Fruit fly (Drosophila melanogaster): ENCODE measurements around the gene Dmtn.
A peak's percentile ranks its signal among the peaks of the same experiment; 100 is the strongest.

Gene Dmtn

DNA sequence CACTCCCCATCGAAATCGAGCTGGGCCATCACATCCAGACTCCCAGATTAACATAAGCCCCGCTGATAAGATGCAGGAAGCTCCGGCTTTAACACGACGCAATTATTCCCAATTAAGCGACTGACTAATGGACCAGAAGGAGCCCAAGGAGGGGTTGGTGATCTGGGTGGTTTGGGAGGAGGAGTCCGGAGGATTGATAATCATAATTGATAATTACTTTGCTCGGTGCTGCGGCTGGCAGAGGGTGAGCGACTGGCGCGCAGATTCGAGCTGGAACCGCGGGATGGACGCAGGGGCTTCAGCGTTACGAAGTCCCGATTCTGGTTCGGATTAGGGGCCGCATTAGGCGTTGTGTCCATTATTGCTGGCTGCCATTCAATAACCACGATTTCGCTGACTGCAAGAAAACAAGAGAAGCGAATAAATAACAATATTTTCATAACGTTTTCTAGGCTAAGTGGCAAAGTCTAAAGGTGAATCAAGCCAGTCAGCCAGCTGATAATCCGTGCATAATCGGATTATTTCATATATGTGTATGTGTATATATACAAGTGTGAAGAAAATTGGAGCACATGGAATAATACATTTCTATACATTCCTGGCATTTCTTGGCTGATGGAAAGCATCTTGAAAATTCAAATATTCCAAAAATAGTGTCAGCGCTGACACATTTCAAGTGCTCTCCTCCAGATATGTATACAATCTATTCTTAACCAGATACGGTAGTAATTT lies 12.0 kb downstream of the Dmtn start:
- TF ChIP-seq Vsx2 (GFP tag; optimal IDR thresholded peaks at IDR 0.05; ENCODE audit: partially characterized antibody) (no peak), Dfd (GFP tag; optimal IDR thresholded peaks at IDR 0.05) (no peak), br (GFP tag; optimal IDR thresholded peaks at IDR 0.05) (no peak), sv (GFP tag; optimal IDR thresholded peaks at IDR 0.05) (no peak), jim (GFP tag; optimal IDR thresholded peaks at IDR 0.05) (no peak), CG32264 (GFP tag; optimal IDR thresholded peaks at IDR 0.05) (no peak), usp (GFP tag; optimal IDR thresholded peaks at IDR 0.05) (no peak)

DNA sequence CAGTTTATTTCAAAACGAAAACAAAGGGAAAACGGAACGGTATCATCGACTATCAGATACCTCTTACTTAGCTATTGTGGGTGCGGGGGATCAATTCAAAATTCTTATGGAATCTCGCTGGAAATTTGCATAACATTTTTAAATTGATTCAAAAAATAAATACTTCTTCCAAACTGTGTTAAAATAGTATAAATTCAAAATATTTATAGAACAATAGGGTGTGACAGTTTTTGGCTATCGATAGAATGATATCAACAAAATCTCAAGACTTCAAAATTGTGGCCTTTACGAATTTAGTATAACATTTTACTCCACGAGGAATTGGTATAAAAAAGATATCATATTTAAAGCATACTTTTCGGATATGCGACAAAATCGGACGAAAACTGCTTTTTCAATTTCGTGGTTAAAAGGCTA lies 17.3 kb downstream of the Dmtn start:
- TF ChIP-seq sage (GFP tag; optimal IDR thresholded peaks at IDR 0.05) (peak; percentile 4), CrebA (GFP tag; optimal IDR thresholded peaks at IDR 0.05; ENCODE audit: borderline replicate concordance) (no peak), HLH106 (tag; optimal IDR thresholded peaks at IDR 0.05) (no peak), CG32264 (GFP tag; optimal IDR thresholded peaks at IDR 0.05) (no peak), Myc (optimal IDR thresholded peaks at IDR 0.05) (peak; percentile 20), foxo (GFP tag; optimal IDR thresholded peaks at IDR 0.05) (peak in 1 of 2 experiments; percentile 7), fru (GFP tag; optimal IDR thresholded peaks at IDR 0.05) (no peak), psq (GFP tag; optimal IDR thresholded peaks at IDR 0.05) (no peak), sv (GFP tag; optimal IDR thresholded peaks at IDR 0.05) (no peak), br (GFP tag; optimal IDR thresholded peaks at IDR 0.05) (no peak), Hnf4 (GFP tag; optimal IDR thresholded peaks at IDR 0.05) (peak; percentile 0)

DNA sequence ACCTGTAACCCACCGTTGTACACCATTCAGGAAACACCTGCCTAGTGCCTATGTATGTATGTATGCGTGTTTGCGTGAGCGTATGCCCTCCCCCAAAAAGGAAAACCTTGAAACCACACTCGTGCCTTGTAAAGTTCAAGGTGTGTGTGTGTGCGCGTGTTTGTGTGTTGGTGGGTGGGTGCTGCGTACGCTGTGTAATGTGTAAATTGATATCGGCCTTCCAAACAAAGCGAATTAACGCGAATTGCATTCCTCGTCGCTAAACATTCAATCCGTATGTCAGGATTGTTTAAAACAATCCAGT lies 22.3 kb downstream of the Dmtn start:
- TF ChIP-seq ey (GFP tag; optimal IDR thresholded peaks at IDR 0.05), result no peak

DNA sequence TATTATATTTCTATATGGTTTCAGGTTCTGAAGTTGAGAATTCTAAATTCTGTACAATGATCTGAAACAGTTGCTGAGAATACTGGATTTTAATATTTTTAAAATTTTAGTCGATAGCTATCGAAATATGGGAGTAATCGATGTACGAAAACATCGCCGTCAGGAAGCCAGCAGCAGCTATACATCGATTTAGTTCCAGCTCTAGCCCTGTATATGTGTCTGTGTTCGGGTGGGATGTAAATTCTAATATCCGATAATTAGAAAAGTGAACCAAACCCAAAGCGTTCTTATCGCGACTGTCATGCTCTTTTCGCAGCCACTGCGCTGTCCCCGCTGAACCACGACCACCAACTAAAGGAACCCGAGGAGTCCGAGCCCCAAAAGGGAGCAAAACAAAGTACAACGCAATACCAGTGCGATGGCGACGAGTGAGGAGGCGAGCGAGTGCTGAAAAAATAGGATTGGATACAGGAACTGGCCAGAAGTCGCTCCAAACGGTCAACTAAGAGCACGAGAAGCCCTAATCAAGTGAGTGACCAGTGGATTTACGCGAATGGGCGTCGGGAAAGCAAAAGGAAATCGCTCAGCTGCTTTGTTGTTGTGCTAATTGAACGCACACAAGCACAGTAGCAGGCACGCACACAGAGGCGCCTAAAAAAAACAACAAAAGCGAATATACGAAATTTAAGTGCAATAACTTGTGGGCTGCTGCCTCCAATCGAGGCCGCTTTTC lies 22.8 kb downstream of the Dmtn start, which contains the start of gene gzl:
gzl (plus strand) TSS at position 182 of the 733 bp plus-strand sequence.
- TF ChIP-seq lola (GFP tag; optimal IDR thresholded peaks at IDR 0.05) (no peak), usp (GFP tag; optimal IDR thresholded peaks at IDR 0.05) (no peak), jim (GFP tag; optimal IDR thresholded peaks at IDR 0.05) (no peak), HLH106 (tag; optimal IDR thresholded peaks at IDR 0.05) (no peak), Vsx2 (GFP tag; optimal IDR thresholded peaks at IDR 0.05; ENCODE audit: partially characterized antibody) (no peak), CG32264 (GFP tag; optimal IDR thresholded peaks at IDR 0.05) (no peak), fru (GFP tag; optimal IDR thresholded peaks at IDR 0.05) (no peak), h (GFP tag; optimal IDR thresholded peaks at IDR 0.05) (peak; percentile 28), GATAd (GFP tag; optimal IDR thresholded peaks at IDR 0.05) (no peak), Mio (GFP tag; optimal IDR thresholded peaks at IDR 0.05) (no peak), psq (GFP tag; optimal IDR thresholded peaks at IDR 0.05) (no peak), pan (optimal IDR thresholded peaks at IDR 0.05) (no peak), brk (GFP tag; optimal IDR thresholded peaks at IDR 0.05) (no peak), ey (GFP tag; optimal IDR thresholded peaks at IDR 0.05) (no peak), CrebA (GFP tag; optimal IDR thresholded peaks at IDR 0.05; ENCODE audit: borderline replicate concordance) (no peak), dl (GFP tag; optimal IDR thresholded peaks at IDR 0.05; ENCODE audit: insufficient read depth in 1 of 2, partially characterized antibody in 2 of 2) (no peak), Hnf4 (GFP tag; optimal IDR thresholded peaks at IDR 0.05) (no peak), dmrt93B (GFP tag; optimal IDR thresholded peaks at IDR 0.05) (no peak), rgr (GFP tag; optimal IDR thresholded peaks at IDR 0.05) (peak; percentile 11), sage (GFP tag; optimal IDR thresholded peaks at IDR 0.05) (peak; percentile 17), CG9705 (GFP tag; optimal IDR thresholded peaks at IDR 0.05) (no peak), Dif (GFP tag; optimal IDR thresholded peaks at IDR 0.05; ENCODE audit: partially characterized antibody) (no peak), Jra (GFP tag; optimal IDR thresholded peaks at IDR 0.05) (peak; percentile 51), Abd-B (GFP tag; optimal IDR thresholded peaks at IDR 0.05) (no peak), N (GFP tag; optimal IDR thresholded peaks at IDR 0.05) (peak; percentile 51), Hr78 (GFP tag; optimal IDR thresholded peaks at IDR 0.05) (no peak), woc (GFP tag; optimal IDR thresholded peaks at IDR 0.05) (no peak), Hr83 (GFP tag; optimal IDR thresholded peaks at IDR 0.05; ENCODE audit: poor library complexity, severe bottlenecking) (peak; percentile 14), sv (GFP tag; optimal IDR thresholded peaks at IDR 0.05) (no peak)

Measured in whole organism, wandering third instar larva.